Worm (Caenorhabditis elegans) whole organism, midembryonic: ENCODE data around the gene F21C10.11.

Source experiments
- flt-1 ChIP-seq: fragments of 200-800 bp; sonication (Bioruptor generic); IDR thresholded peaks from 2 replicates; pipeline ENCODE4 v1.3.6; 2022; ENCODE audit warnings: missing genetic modification characterization, missing compliant biosample characterization
- klf-2 ChIP-seq: fragments of 200-800 bp; sonication (Bioruptor generic); conservative IDR thresholded peaks from 2 replicates; pipeline ENCODE4 v1.3.6; 2022; ENCODE audit warnings: missing genetic modification reagents, missing genetic modification characterization, missing compliant biosample characterization
- ref-1 ChIP-seq: fragments of 200-800 bp; sonication (Bioruptor generic); conservative IDR thresholded peaks from 2 replicates; pipeline ENCODE4 v1.3.6; 2022; ENCODE audit warnings: missing genetic modification reagents, missing genetic modification characterization, missing compliant biosample characterization
- ztf-23 ChIP-seq: fragments of 200-800 bp; sonication (Bioruptor generic); IDR thresholded peaks from 2 replicates; pipeline ENCODE4 v1.3.6; 2022; ENCODE audit warnings: missing genetic modification reagents, missing genetic modification characterization, missing compliant biosample characterization

ce11 chrV:9095613-9096317 lies 27.5 kb upstream of the F21C10.11 start, which contains the start of gene F21C10.10:
- TF ChIP-seq ref-1 (GFP tag; lab: Robert Waterston, UW), result no peak
- no peak for TF ChIP-seq ztf-23
- TF ChIP-seq klf-2 (GFP tag; lab: Robert Waterston, UW), result no peak
- 0 out of 2 replicates have a peak, but pooled peaks have one; percentile 8 for TF ChIP-seq flt-1 (GFP tag; lab: Robert Waterston, UW)
